Fruit fly (Drosophila melanogaster) whole organism, embryonic: ENCODE results near the gene CG43630.
A peak's percentile ranks its signal among the peaks of the same experiment; 100 is the strongest.

Experiments used
- BEAF-32 ChIP-seq: fragments of 200-800 bp; sonication (Bioruptor generic); optimal IDR thresholded peaks from 3 replicates; lab custom pipeline; 2017; ENCODE audit warnings: missing biosample characterization, missing genetic modification characterization, mild to moderate bottlenecking, moderate library complexity, missing genetic modification reagents
- CG10321 ChIP-seq: fragments of 200-800 bp; sonication (Bioruptor generic); IDR thresholded peaks from 2 replicates; pipeline ENCODE4 v1.3.6; 2022; ENCODE audit warnings: missing biosample characterization, missing genetic modification characterization
- CG10979 ChIP-seq: fragments of 200-800 bp; sonication (Bioruptor generic); optimal IDR thresholded peaks from 2 replicates; lab custom pipeline; 2018; ENCODE audit warnings: missing biosample characterization, mild to moderate bottlenecking, missing genetic modification characterization, moderate library complexity
- CG14965 ChIP-seq: fragments of 200-800 bp; sonication (Bioruptor generic); optimal IDR thresholded peaks from 2 replicates; lab custom pipeline; 2016; ENCODE audit warnings: missing biosample characterization, missing genetic modification characterization, borderline replicate concordance
- CG15269 ChIP-seq: fragments of 200-800 bp; sonication (Bioruptor generic); optimal IDR thresholded peaks from 2 replicates; lab custom pipeline; 2018; ENCODE audit warnings: missing biosample characterization, mild to moderate bottlenecking, missing genetic modification characterization, moderate library complexity
- CG15696 ChIP-seq: fragments of 200-800 bp; sonication (Bioruptor generic); optimal IDR thresholded peaks from 2 replicates; lab custom pipeline; 2019; ENCODE audit warnings: missing biosample characterization, mild to moderate bottlenecking, missing genetic modification characterization, moderate library complexity
- CG18619 ChIP-seq: fragments of 200-800 bp; sonication (Bioruptor generic); optimal IDR thresholded peaks from 3 replicates; lab custom pipeline; 2017; ENCODE audit warnings: missing biosample characterization, mild to moderate bottlenecking, missing genetic modification characterization
- CG3163 ChIP-seq: fragments of 200-800 bp; sonication (Bioruptor generic); optimal IDR thresholded peaks from 3 replicates; lab custom pipeline; 2016; ENCODE audit warnings: missing biosample characterization, missing genetic modification characterization
- CG34224 ChIP-seq: fragments of 200-800 bp; sonication (Bioruptor generic); IDR thresholded peaks from 3 replicates; pipeline ENCODE4 v1.3.6; 2022; ENCODE audit warnings: missing biosample characterization, missing genetic modification characterization; ENCODE audit not compliant: partially characterized antibody
- CG6654 ChIP-seq: fragments of 200-800 bp; sonication (Bioruptor generic); optimal IDR thresholded peaks from 2 replicates; lab custom pipeline; 2017; ENCODE audit warnings: missing biosample characterization, mild to moderate bottlenecking, missing genetic modification characterization
- CG7987 ChIP-seq: fragments of 200-800 bp; sonication (Bioruptor generic); optimal IDR thresholded peaks from 2 replicates; lab custom pipeline; 2018; ENCODE audit warnings: missing biosample characterization, mild to moderate bottlenecking, missing genetic modification characterization, moderate library complexity
- CG8924 ChIP-seq: fragments of 200-800 bp; optimal IDR thresholded peaks from 3 replicates; lab custom pipeline; 2019; ENCODE audit warnings: missing biosample characterization, mild to moderate bottlenecking, missing genetic modification characterization, moderate library complexity
- CoRest ChIP-seq: fragments of 200-800 bp; sonication (Bioruptor generic); optimal IDR thresholded peaks from 3 replicates; lab custom pipeline; 2018; ENCODE audit warnings: missing biosample characterization, mild to moderate bottlenecking, missing genetic modification characterization, moderate library complexity
- CrebB ChIP-seq: fragments of 200-800 bp; sonication (Bioruptor generic); optimal IDR thresholded peaks from 3 replicates; lab custom pipeline; 2018; ENCODE audit warnings: missing biosample characterization, mild to moderate bottlenecking, missing genetic modification characterization
- D19B ChIP-seq: fragments of 200-800 bp; sonication (Bioruptor generic); optimal IDR thresholded peaks from 2 replicates; lab custom pipeline; 2017; ENCODE audit warnings: missing biosample characterization, mild to moderate bottlenecking, missing genetic modification characterization
- Dek ChIP-seq: fragments of 200-800 bp; sonication (Bioruptor generic); optimal IDR thresholded peaks from 3 replicates; lab custom pipeline; 2019; ENCODE audit warnings: missing biosample characterization, mild to moderate bottlenecking, missing genetic modification characterization, moderate library complexity
- Dip3 ChIP-seq: fragments of 200-800 bp; sonication (Bioruptor generic); optimal IDR thresholded peaks from 3 replicates; lab custom pipeline; 2016; ENCODE audit warnings: missing biosample characterization, missing genetic modification characterization
- Dp ChIP-seq: fragments of 200-800 bp; sonication (Bioruptor generic); optimal IDR thresholded peaks from 2 replicates; lab custom pipeline; 2018; ENCODE audit warnings: missing biosample characterization, mild to moderate bottlenecking, missing genetic modification characterization, moderate library complexity
- H15 ChIP-seq: fragments of 200-800 bp; sonication (Bioruptor generic); IDR thresholded peaks from 3 replicates; pipeline ENCODE4 v1.3.6; 2022; ENCODE audit warnings: missing biosample characterization, missing genetic modification characterization
- H2.0 ChIP-seq: fragments of 200-800 bp; sonication (Bioruptor generic); IDR thresholded peaks from 2 replicates; pipeline ENCODE4 v1.3.6; 2022; ENCODE audit warnings: missing biosample characterization, missing genetic modification characterization
- HLH3B ChIP-seq: fragments of 200-800 bp; sonication (Bioruptor generic); IDR thresholded peaks from 2 replicates; pipeline ENCODE4 v1.3.6; 2022; ENCODE audit warnings: missing biosample characterization, missing genetic modification characterization
- Hsf ChIP-seq: fragments of 200-800 bp; sonication (Bioruptor generic); optimal IDR thresholded peaks from 3 replicates; lab custom pipeline; 2016; ENCODE audit warnings: missing biosample characterization, missing genetic modification characterization
- Lim3 ChIP-seq: fragments of 200-800 bp; sonication (Bioruptor generic); IDR thresholded peaks from 2 replicates; pipeline ENCODE4 v1.3.6; 2022; ENCODE audit warnings: missing biosample characterization, missing genetic modification characterization
- Lpt ChIP-seq: fragments of >200 bp; optimal IDR thresholded peaks from 2 replicates; lab custom pipeline; 2018; ENCODE audit warnings: missing biosample characterization, missing genetic modification characterization
- MTF-1 ChIP-seq: fragments of 200-800 bp; sonication (Bioruptor generic); optimal IDR thresholded peaks from 2 replicates; lab custom pipeline; 2018; ENCODE audit warnings: missing biosample characterization, mild to moderate bottlenecking, missing genetic modification characterization, borderline replicate concordance
- Mad ChIP-seq: fragments of 200-800 bp; sonication (Bioruptor generic); optimal IDR thresholded peaks from 2 replicates; lab custom pipeline; 2016; ENCODE audit warnings: missing biosample characterization, missing genetic modification characterization
- NK7.1 ChIP-seq: fragments of 200-800 bp; sonication (Bioruptor generic); optimal IDR thresholded peaks from 3 replicates; lab custom pipeline; 2016; ENCODE audit warnings: missing biosample characterization, missing genetic modification characterization
- Stat92E ChIP-seq, 3 experiments: fragments of >200 bp in 2 of 3; fragments of 200-800 bp in 1 of 3; sonication (Bioruptor generic) in 1 of 3; optimal IDR thresholded peaks; 2 replicates each; lab custom pipeline; 2017 to 2019; ENCODE audit warnings: missing biosample characterization in 3 of 3, missing genetic modification characterization in 3 of 3, mild to moderate bottlenecking in 1 of 3, moderate library complexity in 1 of 3
- Tbp ChIP-seq: fragments of >200 bp; optimal IDR thresholded peaks from 2 replicates; lab custom pipeline; 2018; ENCODE audit warnings: missing biosample characterization, missing genetic modification characterization
- Vsx1 ChIP-seq: fragments of 200-800 bp; sonication (Bioruptor generic); optimal IDR thresholded peaks from 2 replicates; lab custom pipeline; 2017; ENCODE audit warnings: missing biosample characterization, mild to moderate bottlenecking, missing genetic modification characterization, missing genetic modification reagents
- ap ChIP-seq: fragments of 200-800 bp; sonication (Bioruptor generic); IDR thresholded peaks from 2 replicates; pipeline ENCODE4 v1.3.6; 2022; ENCODE audit warnings: missing biosample characterization, missing genetic modification characterization
- ara ChIP-seq: fragments of 200-800 bp; sonication (Bioruptor generic); IDR thresholded peaks from 2 replicates; pipeline ENCODE4 v1.3.6; 2022; ENCODE audit warnings: missing biosample characterization, missing genetic modification characterization
- bab2 ChIP-seq: fragments of 200-800 bp; sonication (Bioruptor generic); optimal IDR thresholded peaks from 2 replicates; lab custom pipeline; 2016; ENCODE audit warnings: missing biosample characterization, missing genetic modification characterization
- cad ChIP-seq: fragments of >200 bp; optimal IDR thresholded peaks from 2 replicates; lab custom pipeline; 2017; ENCODE audit warnings: missing biosample characterization, missing genetic modification characterization
- caup ChIP-seq: fragments of 200-800 bp; sonication (Bioruptor generic); optimal IDR thresholded peaks from 3 replicates; lab custom pipeline; 2017; ENCODE audit warnings: missing biosample characterization, mild to moderate bottlenecking, missing genetic modification characterization, moderate library complexity; ENCODE audit not compliant: severe bottlenecking
- dmrt11E ChIP-seq: fragments of 200-800 bp; sonication (Bioruptor generic); optimal IDR thresholded peaks from 3 replicates; lab custom pipeline; 2018; ENCODE audit warnings: missing biosample characterization, mild to moderate bottlenecking, missing genetic modification characterization, moderate library complexity
- esg ChIP-seq: fragments of 200-800 bp; sonication (Bioruptor generic); conservative IDR thresholded peaks from 2 replicates; pipeline ENCODE4 v1.3.6; 2022; ENCODE audit warnings: missing biosample characterization, missing genetic modification characterization
- gce ChIP-seq: fragments of 200-800 bp; sonication (Bioruptor generic); IDR thresholded peaks from 3 replicates; pipeline ENCODE4 v1.3.6; 2022; ENCODE audit warnings: missing biosample characterization, missing genetic modification characterization
- gcm ChIP-seq: fragments of 200-800 bp; sonication (Bioruptor generic); optimal IDR thresholded peaks from 2 replicates; lab custom pipeline; 2019; ENCODE audit warnings: missing biosample characterization, mild to moderate bottlenecking, missing genetic modification characterization, moderate library complexity
- gsb-n ChIP-seq: fragments of 200-800 bp; sonication (Bioruptor generic); optimal IDR thresholded peaks from 3 replicates; lab custom pipeline; 2018; ENCODE audit warnings: missing biosample characterization, mild to moderate bottlenecking, missing genetic modification characterization
- hkb ChIP-seq, 2 experiments: fragments of 200-800 bp in 1 of 2; fragments of >200 bp in 1 of 2; sonication (Bioruptor generic) in 1 of 2; IDR thresholded peaks in 1 of 2; optimal IDR thresholded peaks in 1 of 2; 2 replicates each; pipeline versions ENCODE4 v1.3.6 to Lab custom; 2017 to 2022; ENCODE audit warnings: missing biosample characterization in 1 of 2, missing genetic modification characterization in 1 of 2
- jigr1 ChIP-seq: fragments of 200-800 bp; sonication (Bioruptor generic); IDR thresholded peaks from 3 replicates; pipeline ENCODE4 v1.3.6; 2022; ENCODE audit warnings: missing biosample characterization, missing genetic modification characterization
- kni ChIP-seq: fragments of 200-800 bp; sonication (Bioruptor generic); optimal IDR thresholded peaks from 3 replicates; lab custom pipeline; 2017; ENCODE audit warnings: mild to moderate bottlenecking, missing biosample characterization, missing genetic modification reagents, missing genetic modification characterization
- mirr ChIP-seq: fragments of 200-800 bp; sonication (Bioruptor generic); optimal IDR thresholded peaks from 3 replicates; lab custom pipeline; 2018; ENCODE audit warnings: missing biosample characterization, mild to moderate bottlenecking, missing genetic modification characterization
- pan ChIP-seq, 4 experiments: fragments of >200 bp in 3 of 4; fragments of 200-800 bp in 1 of 4; sonication (Bioruptor generic) in 1 of 4; optimal IDR thresholded peaks in 3 of 4; IDR thresholded peaks in 1 of 4; 2 replicates each; pipeline versions ENCODE4 v1.3.6 to Lab custom; 2017 to 2022; ENCODE audit warnings: missing biosample characterization in 2 of 4, missing genetic modification characterization in 2 of 4, mixed read lengths in 1 of 4
- pnt ChIP-seq: fragments of 200-800 bp; sonication (Bioruptor generic); optimal IDR thresholded peaks from 3 replicates; lab custom pipeline; 2016; ENCODE audit warnings: missing biosample characterization, missing genetic modification characterization
- pum ChIP-seq: fragments of 200-800 bp; sonication (Bioruptor generic); optimal IDR thresholded peaks from 2 replicates; lab custom pipeline; 2016; ENCODE audit warnings: missing biosample characterization, missing genetic modification characterization
- sima ChIP-seq: fragments of 200-800 bp; sonication (Bioruptor generic); optimal IDR thresholded peaks from 2 replicates; lab custom pipeline; 2016; ENCODE audit warnings: missing biosample characterization, missing genetic modification characterization
- tna ChIP-seq: fragments of 200-800 bp; sonication (Bioruptor generic); IDR thresholded peaks from 2 replicates; pipeline ENCODE4 v1.3.6; 2022; ENCODE audit warnings: missing biosample characterization, missing genetic modification characterization; ENCODE audit not compliant: partially characterized antibody

The CG43630 gene

dm6 chr3R:12627691-12628148, 48.3 kb downstream of the CG43630 start, which contains the start of the genes Vha55 and Snx3 (continued):
- TF ChIP-seq Mad, result peak; percentile 71
- TF ChIP-seq ara (GFP tag; lab: Robert Waterston, UW), result no peak
- TF ChIP-seq jigr1 (GFP tag; lab: Robert Waterston, UW), result no peak
- TF ChIP-seq esg (GFP tag; lab: Robert Waterston, UW), result no peak
- TF ChIP-seq D19B (GFP tag; lab: Kevin White, UChicago), result no peak
- peak; percentile 45 for TF ChIP-seq CG18619
- TF ChIP-seq pan (optimal IDR thresholded peaks at IDR 0.05; lab: Kevin White, UChicago), result no peak
- TF ChIP-seq pan (GFP tag; optimal IDR thresholded peaks at IDR 0.05 in 1 of 2, IDR thresholded peaks at IDR 0.05 in 1 of 2), result no peak
- peak; percentile 48 for TF ChIP-seq dmrt11E (tag; lab: Kevin White, UChicago)
- TF ChIP-seq Dek (tag; lab: Kevin White, UChicago), result peak; percentile 74
- TF ChIP-seq Dp (GFP tag; lab: Kevin White, UChicago), result peak; percentile 67
- no peak for TF ChIP-seq H2.0
- peak; percentile 83 for TF ChIP-seq Hsf
- TF ChIP-seq bab2 (GFP tag; lab: Kevin White, UChicago), result peak; percentile 85
- no peak for TF ChIP-seq H15 (GFP tag; lab: Robert Waterston, UW)
- peak; percentile 82 for TF ChIP-seq pum
- TF ChIP-seq CG14965 (GFP tag; lab: Kevin White, UChicago), result peak; percentile 38
- no peak for TF ChIP-seq HLH3B
- no peak for TF ChIP-seq CG10321 (GFP tag; lab: Robert Waterston, UW)
- no peak for TF ChIP-seq gce (GFP tag; lab: Robert Waterston, UW)
- no peak for TF ChIP-seq tna (GFP tag; lab: Robert Waterston, UW)
- TF ChIP-seq CrebB (tag; lab: Kevin White, UChicago), result peak; percentile 89
- no peak for TF ChIP-seq ap
- peak; percentile 48 for TF ChIP-seq MTF-1 (GFP tag; lab: Kevin White, UChicago)
- peak; percentile 47 for TF ChIP-seq CoRest
- peak; percentile 43 for TF ChIP-seq CG8924
- TF ChIP-seq Lim3 (GFP tag; lab: Robert Waterston, UW), result no peak
- TF ChIP-seq CG34224, result no peak
- peak; percentile 20 for TF ChIP-seq CG15696 (tag; lab: Kevin White, UChicago)
- TF ChIP-seq hkb (optimal IDR thresholded peaks at IDR 0.05; lab: Kevin White, UChicago), result peak; percentile 69
- TF ChIP-seq hkb (GFP tag; IDR thresholded peaks at IDR 0.05; lab: Robert Waterston, UW), result no peak
- peak in 1 of 3 experiments; percentile 77 for TF ChIP-seq Stat92E (GFP tag; optimal IDR thresholded peaks at IDR 0.05; lab: Kevin White, UChicago)
- peak; percentile 78 for TF ChIP-seq caup (GFP tag; lab: Kevin White, UChicago)
- no peak for TF ChIP-seq Lpt (GFP tag; lab: Kevin White, UChicago)
- TF ChIP-seq NK7.1 (GFP tag; lab: Kevin White, UChicago), result peak; percentile 77
- no peak for TF ChIP-seq CG15269
- TF ChIP-seq kni (GFP tag; lab: Kevin White, UChicago), result no peak
- TF ChIP-seq sima (GFP tag; lab: Kevin White, UChicago), result peak; percentile 36
- peak; percentile 7 for TF ChIP-seq CG10979
- TF ChIP-seq mirr, result peak; percentile 79
- TF ChIP-seq CG7987 (GFP tag; lab: Kevin White, UChicago), result peak; percentile 88
- TF ChIP-seq Dip3 (GFP tag; lab: Kevin White, UChicago), result peak; percentile 82
- TF ChIP-seq Vsx1 (GFP tag; lab: Kevin White, UChicago), result no peak
- TF ChIP-seq CG3163 (GFP tag; lab: Kevin White, UChicago), result peak; percentile 80
- no peak for TF ChIP-seq cad (GFP tag; lab: Kevin White, UChicago)
- peak; percentile 55 for TF ChIP-seq gsb-n (tag; lab: Kevin White, UChicago)
- no peak for TF ChIP-seq gcm
- peak; percentile 78 for TF ChIP-seq pnt (GFP tag; lab: Kevin White, UChicago)
- TF ChIP-seq Tbp (GFP tag; lab: Kevin White, UChicago), result no peak
- TF ChIP-seq CG6654, result no peak
- peak; percentile 71 for TF ChIP-seq BEAF-32 (GFP tag; lab: Kevin White, UChicago)
